Worm (Caenorhabditis elegans) whole organism, mixed stage, embryonic: ENCODE data around the gene svh-2.

Source experiments
- M03D4.4 ChIP-seq: sonication (generic microtip); optimal IDR thresholded peaks from 2 replicates; lab custom pipeline; 2017; ENCODE audit warnings: mild to moderate bottlenecking, missing genetic modification characterization, missing compliant biosample characterization
- blmp-1 ChIP-seq: fragments of 150-350 bp; optimal IDR thresholded peaks from 2 replicates; lab custom pipeline; 2014; ENCODE audit warnings: missing biosample characterization, missing genetic modification characterization
- ceh-39 ChIP-seq: fragments of 150-350 bp; optimal IDR thresholded peaks from 2 replicates; lab custom pipeline; 2014; ENCODE audit warnings: missing biosample characterization, missing genetic modification characterization
- ceh-43 ChIP-seq: fragments of 200-800 bp; sonication (Bioruptor generic); optimal IDR thresholded peaks from 2 replicates; lab custom pipeline; 2018; ENCODE audit warnings: mild to moderate bottlenecking, missing genetic modification characterization, moderate library complexity, missing compliant biosample characterization
- ceh-83 ChIP-seq: fragments of 200-800 bp; sonication (Bioruptor generic); optimal IDR thresholded peaks from 2 replicates; lab custom pipeline; 2018; ENCODE audit warnings: mild to moderate bottlenecking, missing genetic modification characterization, missing compliant biosample characterization
- ces-1 ChIP-seq: fragments of 150-350 bp; optimal IDR thresholded peaks from 2 replicates; lab custom pipeline; 2014; ENCODE audit warnings: missing biosample characterization, missing genetic modification reagents, missing genetic modification characterization
- cnd-1 ChIP-seq: fragments of 200-800 bp; sonication (Bioruptor generic); optimal IDR thresholded peaks from 2 replicates; lab custom pipeline; 2018; ENCODE audit warnings: mild to moderate bottlenecking, missing genetic modification characterization, missing compliant biosample characterization
- drap-1 ChIP-seq: fragments of 200-800 bp; sonication (Bioruptor generic); optimal IDR thresholded peaks from 3 replicates; lab custom pipeline; 2018; ENCODE audit warnings: mild to moderate bottlenecking, missing genetic modification characterization, missing compliant biosample characterization
- elt-1 ChIP-seq: sonication (generic microtip); optimal IDR thresholded peaks from 2 replicates; lab custom pipeline; 2017; ENCODE audit warnings: missing genetic modification characterization, mild to moderate bottlenecking, missing compliant biosample characterization, antibody characterized with exemption, moderate library complexity, borderline replicate concordance; ENCODE audit not compliant: insufficient read depth
- elt-3 ChIP-seq: fragments of 150-350 bp; optimal IDR thresholded peaks from 2 replicates; lab custom pipeline; 2014; ENCODE audit warnings: missing biosample characterization, missing genetic modification characterization
- flh-1 ChIP-seq: fragments of 200-800 bp; sonication (Bioruptor generic); optimal IDR thresholded peaks from 2 replicates; lab custom pipeline; 2018; ENCODE audit warnings: mild to moderate bottlenecking, missing genetic modification characterization, moderate library complexity, missing compliant biosample characterization
- hlh-1 ChIP-seq: fragments of 150-350 bp; optimal IDR thresholded peaks from 2 replicates; lab custom pipeline; 2014; ENCODE audit warnings: missing biosample characterization, missing genetic modification reagents, missing genetic modification characterization
- lin-32 ChIP-seq: fragments of 200-800 bp; sonication (Bioruptor generic); optimal IDR thresholded peaks from 2 replicates; lab custom pipeline; 2018; ENCODE audit warnings: mild to moderate bottlenecking, missing genetic modification characterization, missing compliant biosample characterization
- lsy-2 ChIP-seq: fragments of 150-350 bp; optimal IDR thresholded peaks from 2 replicates; lab custom pipeline; 2014; ENCODE audit warnings: missing biosample characterization, missing genetic modification characterization
- mep-1 ChIP-seq: fragments of 150-350 bp; optimal IDR thresholded peaks from 2 replicates; lab custom pipeline; 2017; ENCODE audit warnings: missing biosample characterization, missing genetic modification reagents, missing genetic modification characterization, inconsistent platforms
- mls-2 ChIP-seq: sonication (generic microtip); optimal IDR thresholded peaks from 2 replicates; lab custom pipeline; 2016; ENCODE audit warnings: mild to moderate bottlenecking, missing genetic modification characterization, moderate library complexity, missing compliant biosample characterization
- nhr-12 ChIP-seq: fragments of 150-350 bp; optimal IDR thresholded peaks from 2 replicates; lab custom pipeline; 2014; ENCODE audit warnings: missing biosample characterization, missing genetic modification characterization
- nhr-2 ChIP-seq: fragments of 150-350 bp; optimal IDR thresholded peaks from 2 replicates; lab custom pipeline; 2014; ENCODE audit warnings: missing biosample characterization, missing genetic modification characterization
- nhr-237 ChIP-seq: fragments of 150-350 bp; optimal IDR thresholded peaks from 2 replicates; lab custom pipeline; 2014; ENCODE audit warnings: missing biosample characterization, missing genetic modification characterization
- nhr-28 ChIP-seq: fragments of 150-350 bp; optimal IDR thresholded peaks from 2 replicates; lab custom pipeline; 2014; ENCODE audit warnings: missing biosample characterization, missing genetic modification characterization
- nhr-76 ChIP-seq: sonication (generic microtip); optimal IDR thresholded peaks from 2 replicates; lab custom pipeline; 2017; ENCODE audit warnings: missing biosample characterization, missing genetic modification characterization
- pha-4 ChIP-seq: fragments of 150-350 bp; optimal IDR thresholded peaks from 2 replicates; lab custom pipeline; 2018; ENCODE audit warnings: missing biosample characterization, missing genetic modification reagents, missing genetic modification characterization
- sem-2 ChIP-seq: fragments of 200-800 bp; sonication (Bioruptor generic); optimal IDR thresholded peaks from 2 replicates; lab custom pipeline; 2018; ENCODE audit warnings: mild to moderate bottlenecking, missing genetic modification characterization, missing compliant biosample characterization
- snpc-4 ChIP-seq: fragments of 150-350 bp; optimal IDR thresholded peaks from 2 replicates; lab custom pipeline; 2014; ENCODE audit warnings: missing biosample characterization, missing genetic modification characterization
- tbx-8 ChIP-seq: fragments of 200-800 bp; sonication (Bioruptor generic); optimal IDR thresholded peaks from 2 replicates; lab custom pipeline; 2018; ENCODE audit warnings: mild to moderate bottlenecking, missing genetic modification characterization, moderate library complexity, missing compliant biosample characterization
- unc-120 ChIP-seq: sonication (generic microtip); optimal IDR thresholded peaks from 2 replicates; lab custom pipeline; 2017; ENCODE audit warnings: missing genetic modification characterization, missing compliant biosample characterization; ENCODE audit not compliant: poor library complexity, severe bottlenecking
- unc-39 ChIP-seq: fragments of 150-350 bp; optimal IDR thresholded peaks from 2 replicates; lab custom pipeline; 2014; ENCODE audit warnings: missing biosample characterization, missing genetic modification characterization
- unc-62 ChIP-seq: fragments of 150-350 bp; optimal IDR thresholded peaks from 2 replicates; lab custom pipeline; 2014; ENCODE audit warnings: missing biosample characterization, missing genetic modification reagents, missing genetic modification characterization
- zip-8 ChIP-seq: fragments of 150-350 bp; optimal IDR thresholded peaks from 2 replicates; lab custom pipeline; 2014; ENCODE audit warnings: missing biosample characterization, missing genetic modification characterization
- ztf-11 ChIP-seq: fragments of 150-350 bp; optimal IDR thresholded peaks from 2 replicates; lab custom pipeline; 2014; ENCODE audit warnings: missing biosample characterization, missing genetic modification characterization

The svh-2 gene

ce11 chrX:6553634-6554033 lies 547 bp downstream of the svh-2 start:
- TF ChIP-seq drap-1 (GFP tag; lab: Kevin White, UChicago) (no peak), ceh-39 (tag; lab: Kevin White, UChicago) (no peak), lin-32 (GFP tag; lab: Kevin White, UChicago) (no peak), M03D4.4 (tag; lab: Kevin White, UChicago) (no peak), flh-1 (GFP tag; lab: Kevin White, UChicago) (no peak)

- no peak for TF ChIP-seq elt-3 (tag; lab: Kevin White, UChicago)
- no peak for TF ChIP-seq elt-1 (tag; lab: Kevin White, UChicago)
- no peak for TF ChIP-seq unc-62 (GFP tag; lab: Kevin White, UChicago)
- no peak for TF ChIP-seq flh-1 (GFP tag; lab: Kevin White, UChicago)
- TF ChIP-seq hlh-1 (tag; lab: Kevin White, UChicago): no peak
- no peak for TF ChIP-seq tbx-8
These were observed 7.4 kb downstream of the svh-2 start for ce11 chrX:6560495-6560894.

ce11 chrX:6562378-6562856 lies 9.3 kb downstream of the svh-2 start, which contains the start of gene aaim-1:
aaim-1 (minus strand) TSS chrX:6562428.
- TF ChIP-seq ceh-39 (tag; lab: Kevin White, UChicago) (no peak), snpc-4 (tag; lab: Kevin White, UChicago) (no peak), ztf-11 (no peak), nhr-237 (tag; lab: Kevin White, UChicago) (no peak), sem-2 (GFP tag; lab: Kevin White, UChicago) (no peak), nhr-76 (tag; lab: Kevin White, UChicago) (no peak), M03D4.4 (tag; lab: Kevin White, UChicago) (no peak), nhr-2 (tag; lab: Kevin White, UChicago) (no peak), tbx-8 (no peak), pha-4 (no peak), cnd-1 (tag; lab: Kevin White, UChicago) (no peak), drap-1 (GFP tag; lab: Kevin White, UChicago) (no peak), nhr-28 (tag; lab: Kevin White, UChicago) (no peak), lin-32 (GFP tag; lab: Kevin White, UChicago) (no peak), mls-2 (tag; lab: Kevin White, UChicago) (no peak), elt-1 (tag; lab: Kevin White, UChicago) (no peak), mep-1 (tag; lab: Kevin White, UChicago) (no peak), flh-1 (GFP tag; lab: Kevin White, UChicago) (no peak), elt-3 (tag; lab: Kevin White, UChicago) (no peak)

- TF ChIP-seq nhr-12 (tag; lab: Kevin White, UChicago) (no peak), hlh-1 (tag; lab: Kevin White, UChicago) (no peak), nhr-28 (tag; lab: Kevin White, UChicago) (no peak), mep-1 (tag; lab: Kevin White, UChicago) (no peak), sem-2 (GFP tag; lab: Kevin White, UChicago) (no peak), blmp-1 (tag; lab: Kevin White, UChicago) (no peak), elt-1 (tag; lab: Kevin White, UChicago) (no peak), zip-8 (tag; lab: Kevin White, UChicago) (no peak), ceh-43 (GFP tag; lab: Kevin White, UChicago) (no peak), ces-1 (GFP tag; lab: Kevin White, UChicago) (no peak), drap-1 (GFP tag; lab: Kevin White, UChicago) (no peak), ztf-11 (no peak), snpc-4 (tag; lab: Kevin White, UChicago) (no peak), unc-39 (tag; lab: Kevin White, UChicago) (no peak)
These were observed 16.5 kb downstream of the svh-2 start, which contains the start of gene dop-3 for ce11 chrX:6569624-6570023. dop-3 (minus strand) TSS chrX:6569724.

ce11 chrX:6572987-6573386 lies 19.9 kb downstream of the svh-2 start:
- TF ChIP-seq flh-1 (GFP tag; lab: Kevin White, UChicago) (no peak), nhr-237 (tag; lab: Kevin White, UChicago) (no peak), lsy-2 (no peak), ceh-83 (no peak), ces-1 (GFP tag; lab: Kevin White, UChicago) (no peak), nhr-28 (tag; lab: Kevin White, UChicago) (no peak), unc-120 (tag; lab: Kevin White, UChicago) (no peak), unc-62 (GFP tag; lab: Kevin White, UChicago) (no peak), ceh-39 (tag; lab: Kevin White, UChicago) (no peak), drap-1 (GFP tag; lab: Kevin White, UChicago) (no peak)
- TF ChIP-seq, all 35 proteins: peak for 0
